Fruit fly (Drosophila melanogaster) whole organism, embryonic: Measurements from ENCODE around the gene CG14817.

Experiments used
- ATbp ChIP-seq: fragments of 200-800 bp; sonication (Bioruptor generic); optimal IDR thresholded peaks from 2 replicates; lab custom pipeline; 2017; ENCODE audit warnings: missing biosample characterization, mild to moderate bottlenecking, missing genetic modification characterization, missing genetic modification reagents
- Ada2b ChIP-seq: fragments of 200-800 bp; sonication (Bioruptor generic); IDR thresholded peaks from 2 replicates; pipeline ENCODE4 v1.3.6; 2022; ENCODE audit warnings: missing biosample characterization, missing genetic modification characterization
- B-H2 ChIP-seq: fragments of 200-800 bp; sonication (Bioruptor generic); optimal IDR thresholded peaks from 2 replicates; lab custom pipeline; 2018; ENCODE audit warnings: missing biosample characterization, mild to moderate bottlenecking, missing genetic modification characterization
- BtbVII ChIP-seq: fragments of 200-800 bp; sonication (Bioruptor generic); optimal IDR thresholded peaks from 3 replicates; lab custom pipeline; 2017; ENCODE audit warnings: missing biosample characterization, mild to moderate bottlenecking, missing genetic modification characterization
- CG10147 ChIP-seq: fragments of 200-800 bp; sonication (Bioruptor generic); optimal IDR thresholded peaks from 2 replicates; lab custom pipeline; 2019; ENCODE audit warnings: missing biosample characterization, mild to moderate bottlenecking, missing genetic modification characterization, moderate library complexity
- CG12942 ChIP-seq: fragments of 200-800 bp; sonication (Bioruptor generic); optimal IDR thresholded peaks from 3 replicates; lab custom pipeline; 2016; ENCODE audit warnings: missing biosample characterization, missing genetic modification characterization
- CG13123 ChIP-seq: fragments of 200-800 bp; sonication (Bioruptor generic); optimal IDR thresholded peaks from 2 replicates; lab custom pipeline; 2016; ENCODE audit warnings: missing biosample characterization, missing genetic modification characterization
- CG13775 ChIP-seq: fragments of 200-800 bp; sonication (Bioruptor generic); optimal IDR thresholded peaks from 3 replicates; lab custom pipeline; 2017; ENCODE audit warnings: missing biosample characterization, mild to moderate bottlenecking, missing genetic modification characterization
- CG17359 ChIP-seq: fragments of 200-800 bp; sonication (Bioruptor generic); optimal IDR thresholded peaks from 3 replicates; lab custom pipeline; 2018; ENCODE audit warnings: missing biosample characterization, mild to moderate bottlenecking, missing genetic modification characterization, moderate library complexity
- CG18764 ChIP-seq: fragments of 200-800 bp; sonication (Bioruptor generic); optimal IDR thresholded peaks from 3 replicates; lab custom pipeline; 2016; ENCODE audit warnings: missing biosample characterization, missing genetic modification characterization
- CG2875 ChIP-seq: fragments of 200-800 bp; sonication (Bioruptor generic); optimal IDR thresholded peaks from 2 replicates; lab custom pipeline; 2017; ENCODE audit warnings: missing biosample characterization, mild to moderate bottlenecking, missing genetic modification characterization, missing genetic modification reagents
- CG32532 ChIP-seq: fragments of 200-800 bp; sonication (Bioruptor generic); IDR thresholded peaks from 2 replicates; pipeline ENCODE4 v1.3.6; 2022; ENCODE audit warnings: missing biosample characterization, missing genetic modification characterization
- CG7556 ChIP-seq: fragments of 200-800 bp; sonication (Bioruptor generic); optimal IDR thresholded peaks from 2 replicates; lab custom pipeline; 2017; ENCODE audit warnings: missing biosample characterization, mild to moderate bottlenecking, missing genetic modification characterization
- CG7786 ChIP-seq: fragments of 200-800 bp; sonication (Bioruptor generic); optimal IDR thresholded peaks from 2 replicates; lab custom pipeline; 2016; ENCODE audit warnings: missing biosample characterization, missing genetic modification characterization
- CG7928 ChIP-seq: fragments of 200-800 bp; sonication (Bioruptor generic); optimal IDR thresholded peaks from 2 replicates; lab custom pipeline; 2017; ENCODE audit warnings: missing biosample characterization, mild to moderate bottlenecking, missing genetic modification characterization
- CG8290 ChIP-seq, 3 experiments: fragments of 200-800 bp; sonication (Bioruptor generic); optimal IDR thresholded peaks; 2 replicates each; lab custom pipeline; 2016 to 2019; ENCODE audit warnings: missing biosample characterization in 3 of 3, missing genetic modification characterization in 3 of 3, mild to moderate bottlenecking in 2 of 3, moderate library complexity in 1 of 3
- CG8944 ChIP-seq: fragments of 200-800 bp; sonication (Bioruptor generic); optimal IDR thresholded peaks from 3 replicates; lab custom pipeline; 2016; ENCODE audit warnings: missing biosample characterization, missing genetic modification characterization
- CG9215 ChIP-seq: fragments of 200-800 bp; sonication (Bioruptor generic); IDR thresholded peaks from 2 replicates; pipeline ENCODE4 v1.3.6; 2022; ENCODE audit warnings: missing biosample characterization, missing genetic modification characterization
- CG9609 ChIP-seq: fragments of 200-800 bp; sonication (Bioruptor generic); optimal IDR thresholded peaks from 3 replicates; lab custom pipeline; 2016; ENCODE audit warnings: missing biosample characterization, missing genetic modification characterization
- CG9932 ChIP-seq: fragments of 200-800 bp; sonication (Bioruptor generic); IDR thresholded peaks from 2 replicates; pipeline ENCODE4 v1.3.6; 2022; ENCODE audit warnings: missing biosample characterization, missing genetic modification characterization
- Ets97D ChIP-seq: fragments of 200-800 bp; sonication (Bioruptor generic); optimal IDR thresholded peaks from 3 replicates; lab custom pipeline; 2016; ENCODE audit warnings: missing biosample characterization, missing genetic modification characterization
- Fer2 ChIP-seq: fragments of 200-800 bp; sonication (Bioruptor generic); optimal IDR thresholded peaks from 2 replicates; lab custom pipeline; 2018; ENCODE audit warnings: missing biosample characterization, mild to moderate bottlenecking, missing genetic modification characterization, moderate library complexity
- HHEX ChIP-seq: fragments of 200-800 bp; sonication (Bioruptor generic); optimal IDR thresholded peaks from 3 replicates; lab custom pipeline; 2017; ENCODE audit warnings: missing biosample characterization, mild to moderate bottlenecking, missing genetic modification characterization, missing genetic modification reagents
- HLH54F ChIP-seq: fragments of 200-800 bp; sonication (Bioruptor generic); optimal IDR thresholded peaks from 3 replicates; lab custom pipeline; 2016; ENCODE audit warnings: missing biosample characterization, missing genetic modification characterization
- Lim3 ChIP-seq: fragments of 200-800 bp; sonication (Bioruptor generic); IDR thresholded peaks from 2 replicates; pipeline ENCODE4 v1.3.6; 2022; ENCODE audit warnings: missing biosample characterization, missing genetic modification characterization
- MBD-R2 ChIP-seq: fragments of 200-800 bp; sonication (Bioruptor generic); IDR thresholded peaks from 2 replicates; pipeline ENCODE4 v1.3.6; 2022; ENCODE audit warnings: missing biosample characterization, missing genetic modification characterization
- Meics ChIP-seq: fragments of 200-800 bp; sonication (Bioruptor generic); optimal IDR thresholded peaks from 2 replicates; lab custom pipeline; 2017; ENCODE audit warnings: missing biosample characterization, mild to moderate bottlenecking, missing genetic modification characterization
- Nf-YA ChIP-seq: fragments of 200-800 bp; sonication (Bioruptor generic); IDR thresholded peaks from 2 replicates; pipeline ENCODE4 v1.3.6; 2022; ENCODE audit warnings: missing biosample characterization, missing genetic modification characterization
- Oaz ChIP-seq: fragments of 200-800 bp; sonication (Bioruptor generic); IDR thresholded peaks from 2 replicates; pipeline ENCODE4 v1.3.6; 2022; ENCODE audit warnings: missing biosample characterization, missing genetic modification characterization
- al ChIP-seq: fragments of 200-800 bp; sonication (Bioruptor generic); IDR thresholded peaks from 2 replicates; pipeline ENCODE4 v1.3.6; 2022; ENCODE audit warnings: missing biosample characterization, missing genetic modification characterization
- bcd ChIP-seq: fragments of 200-800 bp; sonication (Bioruptor generic); optimal IDR thresholded peaks from 2 replicates; lab custom pipeline; 2017; ENCODE audit warnings: missing biosample characterization, mild to moderate bottlenecking, missing genetic modification characterization
- cad ChIP-seq: fragments of >200 bp; optimal IDR thresholded peaks from 2 replicates; lab custom pipeline; 2017; ENCODE audit warnings: missing biosample characterization, missing genetic modification characterization
- dan ChIP-seq: fragments of 200-800 bp; sonication (Bioruptor generic); IDR thresholded peaks from 2 replicates; pipeline ENCODE4 v1.3.6; 2022; ENCODE audit warnings: missing biosample characterization, missing genetic modification characterization
- disco-r ChIP-seq: fragments of 200-800 bp; sonication (Bioruptor generic); optimal IDR thresholded peaks from 2 replicates; lab custom pipeline; 2016; ENCODE audit warnings: missing biosample characterization, missing genetic modification characterization
- dmrt99B ChIP-seq: fragments of 200-800 bp; sonication (Bioruptor generic); optimal IDR thresholded peaks from 2 replicates; lab custom pipeline; 2018; ENCODE audit warnings: missing biosample characterization, mild to moderate bottlenecking, missing genetic modification characterization, moderate library complexity
- en ChIP-seq: fragments of 200-800 bp; sonication (Bioruptor generic); optimal IDR thresholded peaks from 2 replicates; lab custom pipeline; 2016; ENCODE audit warnings: missing biosample characterization, missing genetic modification characterization
- ewg ChIP-seq: fragments of 200-800 bp; sonication (Bioruptor generic); optimal IDR thresholded peaks from 3 replicates; lab custom pipeline; 2017; ENCODE audit warnings: mild to moderate bottlenecking, missing biosample characterization, missing genetic modification reagents, missing genetic modification characterization
- fd102C ChIP-seq: fragments of 200-800 bp; sonication (Bioruptor generic); optimal IDR thresholded peaks from 2 replicates; lab custom pipeline; 2018; ENCODE audit warnings: missing biosample characterization, mild to moderate bottlenecking, missing genetic modification characterization, moderate library complexity
- fd3F ChIP-seq: fragments of 200-800 bp; sonication (Bioruptor generic); optimal IDR thresholded peaks from 2 replicates; lab custom pipeline; 2018; ENCODE audit warnings: missing biosample characterization, mild to moderate bottlenecking, missing genetic modification characterization, moderate library complexity
- gce ChIP-seq: fragments of 200-800 bp; sonication (Bioruptor generic); IDR thresholded peaks from 3 replicates; pipeline ENCODE4 v1.3.6; 2022; ENCODE audit warnings: missing biosample characterization, missing genetic modification characterization
- gem ChIP-seq: fragments of 200-800 bp; sonication (Bioruptor generic); optimal IDR thresholded peaks from 2 replicates; lab custom pipeline; 2019; ENCODE audit warnings: missing biosample characterization, mild to moderate bottlenecking, missing genetic modification characterization, moderate library complexity
- grn ChIP-seq: fragments of 200-800 bp; sonication (Bioruptor generic); optimal IDR thresholded peaks from 3 replicates; lab custom pipeline; 2017; ENCODE audit warnings: missing biosample characterization, missing genetic modification characterization
- gro ChIP-seq: fragments of 200-800 bp; sonication (Bioruptor generic); optimal IDR thresholded peaks from 2 replicates; lab custom pipeline; 2016; ENCODE audit warnings: missing biosample characterization, missing genetic modification characterization
- pfk ChIP-seq: fragments of 200-800 bp; sonication (Bioruptor generic); optimal IDR thresholded peaks from 2 replicates; lab custom pipeline; 2018; ENCODE audit warnings: missing biosample characterization, mild to moderate bottlenecking, missing genetic modification characterization, moderate library complexity
- scrt ChIP-seq: fragments of 200-800 bp; sonication (Bioruptor generic); optimal IDR thresholded peaks from 2 replicates; lab custom pipeline; 2018; ENCODE audit warnings: missing biosample characterization, mild to moderate bottlenecking, missing genetic modification characterization, moderate library complexity
- seq ChIP-seq: fragments of 200-800 bp; sonication (Bioruptor generic); IDR thresholded peaks from 2 replicates; pipeline ENCODE4 v1.3.6; 2022; ENCODE audit warnings: missing biosample characterization, missing genetic modification characterization
- unpg ChIP-seq: fragments of 200-800 bp; sonication (Bioruptor generic); optimal IDR thresholded peaks from 3 replicates; lab custom pipeline; 2018; ENCODE audit warnings: missing biosample characterization, mild to moderate bottlenecking, missing genetic modification characterization, moderate library complexity
- vvl ChIP-seq: fragments of 200-800 bp; sonication (Bioruptor generic); IDR thresholded peaks from 2 replicates; pipeline ENCODE4 v1.3.6; 2022; ENCODE audit warnings: missing biosample characterization, missing genetic modification characterization
- zf30C ChIP-seq: fragments of 200-800 bp; sonication (Bioruptor generic); optimal IDR thresholded peaks from 3 replicates; lab custom pipeline; 2018; ENCODE audit warnings: missing biosample characterization, mild to moderate bottlenecking, missing genetic modification characterization
- zfh2 ChIP-seq: fragments of 200-800 bp; sonication (Bioruptor generic); optimal IDR thresholded peaks from 2 replicates; lab custom pipeline; 2016; ENCODE audit warnings: missing biosample characterization, missing genetic modification characterization

Gene CG14817

DNA sequence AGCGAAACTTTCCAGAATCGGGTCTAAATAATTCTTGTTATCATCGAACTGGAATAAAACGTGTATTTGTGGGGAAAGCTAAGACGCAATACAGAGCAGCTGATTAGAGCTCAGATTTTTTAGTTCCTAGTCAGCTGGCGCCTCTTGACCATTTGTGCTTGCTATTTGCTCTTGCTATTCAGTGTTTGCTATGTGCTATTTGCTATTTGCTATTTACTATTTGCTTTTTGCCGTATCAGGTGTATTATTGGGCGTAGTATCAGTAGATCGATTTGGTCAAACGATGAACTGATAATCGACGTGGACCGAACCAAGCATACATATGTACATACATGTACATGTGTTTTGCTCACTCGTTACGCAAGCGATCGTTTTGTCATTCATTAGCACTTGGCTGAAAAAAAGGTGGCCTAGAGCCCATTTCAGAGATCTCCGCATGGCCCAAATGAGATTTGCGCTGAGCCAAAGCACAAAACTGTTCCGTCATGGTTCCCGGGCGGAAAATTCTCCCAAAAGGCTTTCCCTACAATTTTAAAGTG is 31.6 kb downstream of the CG14817 start (continued):
- peak; percentile 49 for TF ChIP-seq CG13123 (GFP tag; lab: Kevin White, UChicago)
- TF ChIP-seq dmrt99B (tag; lab: Kevin White, UChicago): peak; percentile 41
- peak; percentile 35 for TF ChIP-seq CG9609 (GFP tag; lab: Kevin White, UChicago)
- TF ChIP-seq HHEX (GFP tag; lab: Kevin White, UChicago): peak; percentile 70
- TF ChIP-seq CG17359: peak; percentile 39
- peak; percentile 17 for TF ChIP-seq scrt (GFP tag; lab: Kevin White, UChicago)
- peak; percentile 40 for TF ChIP-seq CG8944 (GFP tag; lab: Kevin White, UChicago)
- peak; percentile 51 for TF ChIP-seq grn (GFP tag; lab: Kevin White, UChicago)
- TF ChIP-seq fd3F (GFP tag; lab: Kevin White, UChicago): peak; percentile 40
- peak; percentile 50 for TF ChIP-seq BtbVII
- peak; percentile 18 for TF ChIP-seq pfk (GFP tag; lab: Kevin White, UChicago)
- peak; percentile 57 for TF ChIP-seq gro (GFP tag; lab: Kevin White, UChicago)
- peak; percentile 36 for TF ChIP-seq B-H2 (GFP tag; lab: Kevin White, UChicago)
- TF ChIP-seq gce: no peak
- peak; percentile 58 for TF ChIP-seq fd102C (GFP tag; lab: Kevin White, UChicago)
- TF ChIP-seq CG13775 (GFP tag; lab: Kevin White, UChicago): peak; percentile 6
- TF ChIP-seq CG9215 (GFP tag; lab: Robert Waterston, UW): 0 out of 2 replicates have a peak, but pooled peaks have one; percentile 12
- TF ChIP-seq disco-r (GFP tag; lab: Kevin White, UChicago): peak; percentile 0
- peak; percentile 5; the same call in 1 of the 2 replicates for TF ChIP-seq al
- TF ChIP-seq CG8290 (GFP tag; optimal IDR thresholded peaks at IDR 0.05; lab: Kevin White, UChicago): no peak
- TF ChIP-seq CG8290 (tag; optimal IDR thresholded peaks at IDR 0.05; lab: Kevin White, UChicago): peak in 1 of 2 experiments; percentile 85
- TF ChIP-seq ewg (GFP tag; lab: Kevin White, UChicago): peak; percentile 15
- TF ChIP-seq gem (tag; lab: Kevin White, UChicago): peak; percentile 63
- TF ChIP-seq Lim3 (GFP tag; lab: Robert Waterston, UW): no peak
- peak; percentile 82 for TF ChIP-seq seq (GFP tag; lab: Robert Waterston, UW)
- TF ChIP-seq Ets97D (GFP tag; lab: Kevin White, UChicago): no peak
- TF ChIP-seq HLH54F (GFP tag; lab: Kevin White, UChicago): no peak
- TF ChIP-seq CG9932: peak; percentile 35; the same call in 1 of the 2 replicates
- peak; percentile 5 for TF ChIP-seq bcd (GFP tag; lab: Kevin White, UChicago)
- peak; percentile 38 for TF ChIP-seq CG7556
- peak; percentile 26; the same call in 1 of the 2 replicates for TF ChIP-seq MBD-R2
- TF ChIP-seq CG7928: peak; percentile 24
- TF ChIP-seq vvl (GFP tag; lab: Robert Waterston, UW): peak; percentile 35
- TF ChIP-seq Nf-YA (GFP tag; lab: Robert Waterston, UW): peak; percentile 34; the same call in 1 of the 2 replicates
- TF ChIP-seq zf30C (GFP tag; lab: Kevin White, UChicago): no peak
- TF ChIP-seq Oaz: no peak
- peak; percentile 48 for TF ChIP-seq en
- TF ChIP-seq CG10147 (GFP tag; lab: Kevin White, UChicago): no peak
- peak; percentile 12 for TF ChIP-seq zfh2 (GFP tag; lab: Kevin White, UChicago)
- peak; percentile 42 for TF ChIP-seq CG18764 (GFP tag; lab: Kevin White, UChicago)
- peak; percentile 53 for TF ChIP-seq CG2875
- TF ChIP-seq Fer2: peak; percentile 3
- peak; percentile 46 for TF ChIP-seq CG32532 (GFP tag; lab: Robert Waterston, UW)
- TF ChIP-seq unpg (GFP tag; lab: Kevin White, UChicago): peak; percentile 32
- TF ChIP-seq CG12942 (GFP tag; lab: Kevin White, UChicago): peak; percentile 54
- peak; percentile 59 for TF ChIP-seq CG7786
- no peak for TF ChIP-seq dan (GFP tag; lab: Robert Waterston, UW)
- TF ChIP-seq cad: no peak
- TF ChIP-seq Ada2b (GFP tag; lab: Robert Waterston, UW): peak; percentile 33; the same call in 1 of the 2 replicates
- peak; percentile 71 for TF ChIP-seq Meics (GFP tag; lab: Kevin White, UChicago)
- peak; percentile 64 for TF ChIP-seq ATbp (GFP tag; lab: Kevin White, UChicago)
